Fruit fly (Drosophila melanogaster): Measurements from ENCODE around the gene Rcd7.

Gene Rcd7

DNA sequence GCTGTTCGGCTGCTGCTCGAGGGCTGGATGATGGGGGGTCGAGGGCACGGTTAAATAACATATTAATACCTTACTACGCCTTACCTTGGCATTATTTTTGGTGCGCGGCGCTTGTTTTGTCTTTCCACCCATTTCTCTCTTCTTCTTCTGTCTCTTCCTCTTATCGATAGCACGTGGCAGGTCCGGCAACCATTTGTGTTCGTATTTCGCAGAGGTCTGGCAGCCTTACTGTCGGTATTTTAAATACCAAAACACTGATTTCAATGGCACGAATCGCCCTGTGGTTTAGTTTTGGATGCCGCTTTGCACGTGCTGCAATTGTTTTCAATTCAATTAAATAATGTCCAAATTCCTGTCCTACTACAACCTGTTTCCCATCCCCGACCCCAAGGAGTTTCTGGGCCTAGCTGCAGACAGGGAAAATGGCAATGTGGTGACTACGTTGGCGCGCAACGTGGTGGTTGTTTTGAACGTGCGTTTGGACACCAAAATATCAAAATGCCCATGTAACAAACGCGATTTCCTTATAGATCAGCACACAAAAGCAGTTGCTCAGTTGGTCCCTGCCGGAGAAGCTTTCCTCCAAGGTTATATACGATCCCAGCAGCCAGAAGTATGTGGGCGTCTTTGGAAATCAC, 7.3 kb downstream of the Rcd7 start, which contains the start of the genes Ltn1 and CG9300:
Gene Ltn1, minus strand, starts transcription at position 155 of the 638 bp plus-strand sequence.
Gene CG9300, plus strand, starts transcription at position 285 of the 638 bp plus-strand sequence.
- peak; percentile 35 for TF ChIP-seq jumu (GFP tag; optimal IDR thresholded peaks at IDR 0.05)
- TF ChIP-seq Hsf (GFP tag; optimal IDR thresholded peaks at IDR 0.05), result peak; percentile 17
- peak; percentile 33 for TF ChIP-seq Xbp1 (GFP tag; optimal IDR thresholded peaks at IDR 0.05)
- TF ChIP-seq HmgD (GFP tag; optimal IDR thresholded peaks at IDR 0.05), result peak; percentile 49
- peak; percentile 93 for TF ChIP-seq sens (GFP tag)
- no peak for TF ChIP-seq lov (optimal IDR thresholded peaks at IDR 0.05)
- TF ChIP-seq lov (GFP tag; IDR thresholded peaks at IDR 0.05), result 0 out of 3 replicates have a peak, but pooled peaks have one; percentile 27
- 0 out of 2 replicates have a peak, but pooled peaks have one; percentile 5 for TF ChIP-seq ato (GFP tag; IDR thresholded peaks at IDR 0.05; ENCODE audit: partially characterized antibody)
- TF ChIP-seq CG34422 (GFP tag; IDR thresholded peaks at IDR 0.05), result peak; percentile 93
- TF ChIP-seq CG4617 (GFP tag; optimal IDR thresholded peaks at IDR 0.05; ENCODE audit: borderline replicate concordance), result peak; percentile 93
- peak; percentile 57; the same call in 1 of the 2 replicates for TF ChIP-seq unc-4 (GFP tag; IDR thresholded peaks at IDR 0.05; ENCODE audit: partially characterized antibody)
- TF ChIP-seq pfk (GFP tag; optimal IDR thresholded peaks at IDR 0.05), result no peak
- no peak for TF ChIP-seq Trl (optimal IDR thresholded peaks at IDR 0.05)
- TF ChIP-seq Trl (GFP tag; optimal IDR thresholded peaks at IDR 0.05), result peak; percentile 53
- TF ChIP-seq ken (GFP tag; IDR thresholded peaks at IDR 0.05), result 0 out of 3 replicates have a peak, but pooled peaks have one; percentile 40
- no peak for TF ChIP-seq CG6175 (GFP tag; IDR thresholded peaks at IDR 0.05)
- peak; percentile 51; the same call in 2 of the 3 replicates for TF ChIP-seq CG16813 (GFP tag; IDR thresholded peaks at IDR 0.05; ENCODE audit: partially characterized antibody)
- peak; percentile 65 for TF ChIP-seq Dref (GFP tag; IDR thresholded peaks at IDR 0.05)
- peak; percentile 90 for TF ChIP-seq Ets65A (GFP tag)
- no peak for TF ChIP-seq CG6272 (GFP tag; IDR thresholded peaks at IDR 0.05)
- TF ChIP-seq cad (GFP tag; optimal IDR thresholded peaks at IDR 0.05), result peak; percentile 72
- TF ChIP-seq psq (GFP tag; optimal IDR thresholded peaks at IDR 0.05), result peak; percentile 14
- peak; percentile 40 for TF ChIP-seq CG33213 (GFP tag; optimal IDR thresholded peaks at IDR 0.05)
- peak; percentile 65 for TF ChIP-seq Dp (GFP tag; optimal IDR thresholded peaks at IDR 0.05)
- TF ChIP-seq CG10654 (GFP tag; optimal IDR thresholded peaks at IDR 0.05), result peak; percentile 5
- peak; percentile 12; the same call in 2 of the 3 replicates for TF ChIP-seq zen2 (GFP tag; IDR thresholded peaks at IDR 0.05; ENCODE audit: partially characterized antibody)
- peak; percentile 76 for TF ChIP-seq HmgZ (tag; optimal IDR thresholded peaks at IDR 0.05)
- peak; percentile 35 for TF ChIP-seq D (optimal IDR thresholded peaks at IDR 0.05)
- no peak for TF ChIP-seq D (GFP tag; optimal IDR thresholded peaks at IDR 0.05)
- TF ChIP-seq CG7987 (GFP tag; optimal IDR thresholded peaks at IDR 0.05), result peak; percentile 55
- peak; percentile 50 for TF ChIP-seq NfI (GFP tag; optimal IDR thresholded peaks at IDR 0.05)
- peak; percentile 61 for TF ChIP-seq ewg (GFP tag; optimal IDR thresholded peaks at IDR 0.05)
- 0 out of 3 replicates have a peak, but pooled peaks have one; percentile 44 for TF ChIP-seq so (GFP tag; IDR thresholded peaks at IDR 0.05)
- TF ChIP-seq Dll (GFP tag; IDR thresholded peaks at IDR 0.05; ENCODE audit: partially characterized antibody), result 0 out of 4 replicates have a peak, but pooled peaks have one; percentile 42
- TF ChIP-seq CG3847 (GFP tag; IDR thresholded peaks at IDR 0.05), result peak; percentile 86
- TF ChIP-seq phol (tag; optimal IDR thresholded peaks at IDR 0.05), result peak; percentile 53
- TF ChIP-seq otp (GFP tag; IDR thresholded peaks at IDR 0.05), result 0 out of 3 replicates have a peak, but pooled peaks have one; percentile 21
- peak; percentile 63; the same call in 1 of the 2 replicates for TF ChIP-seq CG32532 (GFP tag; IDR thresholded peaks at IDR 0.05)
- TF ChIP-seq NFAT (GFP tag; IDR thresholded peaks at IDR 0.05), result peak; percentile 50; the same call in 1 of the 2 replicates
- TF ChIP-seq MESR4 (GFP tag; optimal IDR thresholded peaks at IDR 0.05), result peak; percentile 91
- TF ChIP-seq Hr51 (GFP tag; optimal IDR thresholded peaks at IDR 0.05), result peak in 1 of 2 experiments; percentile 3
- no peak for TF ChIP-seq tio (GFP tag; optimal IDR thresholded peaks at IDR 0.05)
- TF ChIP-seq Awh (GFP tag; IDR thresholded peaks at IDR 0.05), result 0 out of 2 replicates have a peak, but pooled peaks have one; percentile 8
- TF ChIP-seq btn (GFP tag; optimal IDR thresholded peaks at IDR 0.05), result no peak
- no peak for TF ChIP-seq CG8089 (GFP tag; optimal IDR thresholded peaks at IDR 0.05)
- TF ChIP-seq CG9876 (GFP tag; optimal IDR thresholded peaks at IDR 0.05), result no peak
- no peak for TF ChIP-seq CG11723 (GFP tag; optimal IDR thresholded peaks at IDR 0.05)
- no peak for TF ChIP-seq toy (GFP tag; IDR thresholded peaks at IDR 0.05)
- peak; percentile 59 for TF ChIP-seq CG9797 (GFP tag; optimal IDR thresholded peaks at IDR 0.05)
- TF ChIP-seq CG30020 (tag; optimal IDR thresholded peaks at IDR 0.05), result peak; percentile 73

Measured in whole organism, embryonic.